Worm (Caenorhabditis elegans) whole organism, L2 larva: ENCODE data around the gene T16G1.3.

Experiments
- F13H6.1 ChIP-seq: sonication (generic microtip); optimal IDR thresholded peaks from 2 replicates; lab custom pipeline; 2016; ENCODE audit warnings: missing genetic modification characterization, missing compliant biosample characterization
- aly-2 ChIP-seq: fragments of 150-350 bp; optimal IDR thresholded peaks from 2 replicates; lab custom pipeline; 2014; ENCODE audit warnings: missing biosample characterization, missing genetic modification characterization
- lsy-2 ChIP-seq, 2 experiments: fragments of 150-350 bp in 1 of 2; sonication (generic microtip) in 1 of 2; optimal IDR thresholded peaks; 2 replicates each; lab custom pipeline; 2014 to 2017; ENCODE audit warnings: missing biosample characterization in 2 of 2, missing genetic modification characterization in 2 of 2
- nhr-11 ChIP-seq: fragments of 150-350 bp; optimal IDR thresholded peaks from 2 replicates; lab custom pipeline; 2014; ENCODE audit warnings: missing biosample characterization, missing genetic modification characterization
- nhr-237 ChIP-seq: fragments of 150-350 bp; optimal IDR thresholded peaks from 2 replicates; lab custom pipeline; 2014; ENCODE audit warnings: missing biosample characterization, missing genetic modification characterization
- skn-1 ChIP-seq: sonication (generic microtip); optimal IDR thresholded peaks from 2 replicates; lab custom pipeline; 2017; ENCODE audit warnings: missing biosample characterization, missing genetic modification characterization
- unc-62 ChIP-seq: fragments of 150-350 bp; optimal IDR thresholded peaks from 2 replicates; lab custom pipeline; 2014; ENCODE audit warnings: missing biosample characterization, missing genetic modification reagents, missing genetic modification characterization
- ztf-4 ChIP-seq: fragments of 150-350 bp; optimal IDR thresholded peaks from 2 replicates; lab custom pipeline; 2014; ENCODE audit warnings: missing biosample characterization, missing genetic modification characterization

ce11 chrV:12901301-12901700 is 42.8 kb downstream of the T16G1.3 start:
- TF ChIP-seq unc-62 (no peak), F13H6.1 (tag; lab: Kevin White, UChicago) (no peak), aly-2 (tag; lab: Kevin White, UChicago) (no peak), skn-1 (no peak), ztf-4 (tag; lab: Kevin White, UChicago) (no peak), nhr-11 (tag; lab: Kevin White, UChicago) (no peak), nhr-237 (tag; lab: Kevin White, UChicago) (no peak), lsy-2 (tag; optimal IDR thresholded peaks at IDR 0.05; lab: Kevin White, UChicago) (no peak)
